Worm (Caenorhabditis elegans): ENCODE results near the gene dap-3.
A peak's percentile ranks its signal among the peaks of the same experiment; 100 is the strongest.

The dap-3 gene

DNA sequence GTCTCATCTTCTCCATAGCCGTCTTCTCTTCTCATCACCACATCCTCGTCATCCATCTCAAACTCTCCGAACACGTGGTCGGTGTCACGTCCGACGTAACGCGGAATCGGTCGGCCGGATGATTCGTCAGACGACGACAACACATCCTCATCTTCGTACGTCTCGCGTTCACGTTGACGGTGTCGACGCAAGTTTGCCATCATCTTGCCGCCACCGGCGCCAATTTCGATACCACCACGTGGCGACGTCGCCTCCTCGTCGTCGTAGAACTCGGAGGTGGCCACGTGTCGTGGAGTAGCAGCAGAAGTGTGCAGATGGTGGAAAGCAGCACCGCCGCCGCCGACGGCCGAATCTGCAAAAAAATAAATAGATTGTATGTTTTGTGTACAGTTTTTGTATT, 33.6 kb upstream of the dap-3 start (continued):
- no peak for TF ChIP-seq F55B11.4 (tag; optimal IDR thresholded peaks at IDR 0.05; ENCODE audit: borderline replicate concordance, insufficient read depth)
- TF ChIP-seq aptf-3 (GFP tag; IDR thresholded peaks at IDR 0.05): no peak; the same call in 1 of the 2 replicates
- TF ChIP-seq D2030.7 (GFP tag; IDR thresholded peaks at IDR 0.05): no peak
- TF ChIP-seq akir-1 (GFP tag; optimal IDR thresholded peaks at IDR 0.05): no peak
- no peak for TF ChIP-seq repo-1 (tag; optimal IDR thresholded peaks at IDR 0.05)
- 0 out of 2 replicates have a peak, but pooled peaks have one; percentile 52 for TF ChIP-seq let-526 (GFP tag; IDR thresholded peaks at IDR 0.05)
- TF ChIP-seq ztf-6 (GFP tag; IDR thresholded peaks at IDR 0.05): no peak
- peak; percentile 63; the same call in 1 of the 2 replicates for TF ChIP-seq K11D2.4 (GFP tag; IDR thresholded peaks at IDR 0.05)
- TF ChIP-seq nfya-1 (tag; optimal IDR thresholded peaks at IDR 0.05; ENCODE audit: borderline replicate concordance, insufficient read depth): no peak
- TF ChIP-seq rcor-1 (GFP tag; IDR thresholded peaks at IDR 0.05): no peak
- no peak for TF ChIP-seq T26A5.8 (tag; optimal IDR thresholded peaks at IDR 0.05)
- no peak for TF ChIP-seq B0019.2 (GFP tag; conservative IDR thresholded peaks at IDR 0.05)
- no peak for TF ChIP-seq lin-40 (tag; optimal IDR thresholded peaks at IDR 0.05)
- no peak for TF ChIP-seq him-1 (tag; optimal IDR thresholded peaks at IDR 0.05)
- peak; percentile 40 for TF ChIP-seq zim-3 (tag; optimal IDR thresholded peaks at IDR 0.05)
- TF ChIP-seq B0035.1 (tag; optimal IDR thresholded peaks at IDR 0.05): no peak
- TF ChIP-seq Y67H2A.10 (GFP tag; conservative IDR thresholded peaks at IDR 0.05): no peak; the same call in 1 of the 2 replicates
- no peak for TF ChIP-seq Y56A3A.18 (GFP tag; IDR thresholded peaks at IDR 0.05)
- TF ChIP-seq B0336.3 (GFP tag; IDR thresholded peaks at IDR 0.05): peak; percentile 66; the same call in 1 of the 2 replicates
- no peak for TF ChIP-seq K12H6.12 (tag; optimal IDR thresholded peaks at IDR 0.05)
- TF ChIP-seq ztf-25 (GFP tag; IDR thresholded peaks at IDR 0.05): no peak
- TF ChIP-seq let-607 (tag; optimal IDR thresholded peaks at IDR 0.05): peak in 1 of 2 experiments; percentile 0
- no peak for TF ChIP-seq lsy-27 (tag; optimal IDR thresholded peaks at IDR 0.05; ENCODE audit: borderline replicate concordance, insufficient read depth)
- TF ChIP-seq sptf-2 (GFP tag; optimal IDR thresholded peaks at IDR 0.05): no peak
- TF ChIP-seq ztf-26 (tag; optimal IDR thresholded peaks at IDR 0.05): peak; percentile 80
- TF ChIP-seq Y53F4B.3 (GFP tag; IDR thresholded peaks at IDR 0.05): no peak
- no peak for TF ChIP-seq snpc-3.4 (tag; optimal IDR thresholded peaks at IDR 0.05)
- TF ChIP-seq F57C9.4 (tag; optimal IDR thresholded peaks at IDR 0.05): peak; percentile 22
- TF ChIP-seq somi-1 (GFP tag; optimal IDR thresholded peaks at IDR 0.05): peak; percentile 50
- TF ChIP-seq F22D6.2 (tag; optimal IDR thresholded peaks at IDR 0.05): no peak
- peak; percentile 77 for TF ChIP-seq atf-7 (tag; optimal IDR thresholded peaks at IDR 0.05)
- no peak for TF ChIP-seq snpc-1.1 (tag; optimal IDR thresholded peaks at IDR 0.05; ENCODE audit: insufficient read depth)
- peak; percentile 59 for TF ChIP-seq dpff-1 (tag; optimal IDR thresholded peaks at IDR 0.05)
- TF ChIP-seq egl-18 (GFP tag; IDR thresholded peaks at IDR 0.05): no peak
- TF ChIP-seq F10E7.11 (tag; optimal IDR thresholded peaks at IDR 0.05): no peak
- TF ChIP-seq hmg-20 (GFP tag; IDR thresholded peaks at IDR 0.05): no peak
- peak; percentile 77; the same call in 1 of the 2 replicates for TF ChIP-seq Y95B8A.8 (GFP tag; IDR thresholded peaks at IDR 0.05)
- TF ChIP-seq nhr-90 (tag; optimal IDR thresholded peaks at IDR 0.05): no peak
- peak; percentile 71 for TF ChIP-seq egrh-3 (GFP tag; IDR thresholded peaks at IDR 0.05)
- no peak for TF ChIP-seq F49E8.2 (tag; optimal IDR thresholded peaks at IDR 0.05; ENCODE audit: insufficient read depth)
- TF ChIP-seq xnd-1 (tag; optimal IDR thresholded peaks at IDR 0.05): no peak
- TF ChIP-seq snpc-4 (GFP tag; optimal IDR thresholded peaks at IDR 0.05): no peak
- TF ChIP-seq snpc-4 (tag; optimal IDR thresholded peaks at IDR 0.05): no peak
- no peak for TF ChIP-seq ceh-40 (GFP tag; IDR thresholded peaks at IDR 0.05)
- TF ChIP-seq cebp-2 (GFP tag; IDR thresholded peaks at IDR 0.05): 0 out of 2 replicates have a peak, but pooled peaks have one; percentile 82
- TF ChIP-seq ceh-27 (GFP tag; optimal IDR thresholded peaks at IDR 0.05): no peak
- TF ChIP-seq tlf-1 (GFP tag; optimal IDR thresholded peaks at IDR 0.05): no peak
- peak; percentile 6; the same call in 1 of the 2 replicates for TF ChIP-seq C17E4.6 (GFP tag; IDR thresholded peaks at IDR 0.05)
